Fruit fly (Drosophila melanogaster) whole organism, adult: Measurements from ENCODE around the gene CG11151.

Source experiments
- CG33017 ChIP-seq: fragments of 200-800 bp; sonication (Bioruptor generic); optimal IDR thresholded peaks from 2 replicates; lab custom pipeline; 2018; ENCODE audit warnings: missing biosample characterization, mild to moderate bottlenecking, missing genetic modification characterization, moderate library complexity
- CG5204 ChIP-seq: fragments of 200-800 bp; sonication (Bioruptor generic); optimal IDR thresholded peaks from 2 replicates; lab custom pipeline; 2016; ENCODE audit warnings: missing biosample characterization, missing genetic modification characterization
- CG7045 ChIP-seq: fragments of 200-800 bp; sonication (Bioruptor generic); optimal IDR thresholded peaks from 2 replicates; lab custom pipeline; 2017; ENCODE audit warnings: missing biosample characterization, mild to moderate bottlenecking, missing genetic modification characterization
- CG7101 ChIP-seq: fragments of 200-800 bp; sonication (Bioruptor generic); optimal IDR thresholded peaks from 2 replicates; lab custom pipeline; 2018; ENCODE audit warnings: missing biosample characterization, mild to moderate bottlenecking, missing genetic modification characterization, moderate library complexity
- Clk ChIP-seq: fragments of 200-800 bp; sonication (Bioruptor generic); optimal IDR thresholded peaks from 2 replicates; lab custom pipeline; 2017; ENCODE audit warnings: missing biosample characterization, missing genetic modification characterization
- Crg-1 ChIP-seq: fragments of 200-800 bp; sonication (Bioruptor generic); optimal IDR thresholded peaks from 2 replicates; lab custom pipeline; 2016; ENCODE audit warnings: missing biosample characterization, missing genetic modification characterization
- Hr96 ChIP-seq: fragments of 200-800 bp; sonication (Bioruptor generic); optimal IDR thresholded peaks from 2 replicates; lab custom pipeline; 2016; ENCODE audit warnings: missing biosample characterization, missing genetic modification characterization
- Mnt ChIP-seq: fragments of 200-800 bp; sonication (Bioruptor generic); optimal IDR thresholded peaks from 2 replicates; lab custom pipeline; 2016; ENCODE audit warnings: missing biosample characterization, mild to moderate bottlenecking, missing genetic modification characterization
- cic ChIP-seq: fragments of 200-800 bp; sonication (Bioruptor generic); optimal IDR thresholded peaks from 2 replicates; lab custom pipeline; 2017; ENCODE audit warnings: missing biosample characterization, mild to moderate bottlenecking, missing genetic modification characterization, moderate library complexity
- cnc ChIP-seq, 2 experiments: fragments of >200 bp; optimal IDR thresholded peaks; 2 replicates each; lab custom pipeline; 2017
- kay ChIP-seq: fragments of 200-800 bp; sonication (Bioruptor generic); peaks from one replicate; lab custom pipeline; 2016; ENCODE audit warnings: missing biosample characterization, missing genetic modification characterization, borderline replicate concordance
- ovo ChIP-seq: fragments of 200-800 bp; sonication (Bioruptor generic); optimal IDR thresholded peaks from 2 replicates; lab custom pipeline; 2016; ENCODE audit warnings: missing biosample characterization, missing genetic modification characterization
- pad ChIP-seq: fragments of 200-800 bp; sonication (Bioruptor generic); optimal IDR thresholded peaks from 3 replicates; lab custom pipeline; 2017; ENCODE audit warnings: missing biosample characterization, missing genetic modification characterization, mild to moderate bottlenecking, moderate library complexity, missing genetic modification reagents
- toe ChIP-seq: fragments of 200-800 bp; sonication (Bioruptor generic); optimal IDR thresholded peaks from 2 replicates; lab custom pipeline; 2016; ENCODE audit warnings: missing biosample characterization, missing genetic modification characterization

- no peak for TF ChIP-seq ovo (GFP tag; lab: Kevin White, UChicago)
- TF ChIP-seq kay: no peak
- peak; percentile 35 for TF ChIP-seq pad (GFP tag; lab: Kevin White, UChicago)
- TF ChIP-seq Mnt (GFP tag; lab: Kevin White, UChicago): peak; percentile 44
- no peak for TF ChIP-seq CG5204
- peak; percentile 23 for TF ChIP-seq toe (GFP tag; lab: Kevin White, UChicago)
- no peak for TF ChIP-seq CG7101 (tag; lab: Kevin White, UChicago)
- no peak for TF ChIP-seq CG7045 (GFP tag; lab: Kevin White, UChicago)
- TF ChIP-seq CG33017 (tag; lab: Kevin White, UChicago): no peak
- no peak for TF ChIP-seq cnc (optimal IDR thresholded peaks at IDR 0.05; lab: Kevin White, UChicago)
- no peak for TF ChIP-seq Clk (GFP tag; lab: Kevin White, UChicago)
- peak; percentile 52 for TF ChIP-seq Crg-1 (GFP tag; lab: Kevin White, UChicago)
- no peak for TF ChIP-seq Hr96
- no peak for TF ChIP-seq cic (GFP tag; lab: Kevin White, UChicago)
These were observed 5.1 kb downstream of the CG11151 start, which contains the start of gene Grip91 for dm6 chrX:13744599-13745052.
